Fruit fly (Drosophila melanogaster): ENCODE results near the gene Eaf6.

dm6 chr3L:5617395-5617794, 9.3 kb upstream of the Eaf6 start:
- TF ChIP-seq Hr78 (GFP tag; optimal IDR thresholded peaks at IDR 0.05) (no peak), Myc (optimal IDR thresholded peaks at IDR 0.05) (no peak), ey (GFP tag; optimal IDR thresholded peaks at IDR 0.05) (no peak), lola (GFP tag; optimal IDR thresholded peaks at IDR 0.05) (no peak)
